Worm (Caenorhabditis elegans) whole organism, L4 larva: ENCODE results near the gene Y43F8B.23.

ENCODE experiments used
- aha-1 ChIP-seq: fragments of 150-350 bp; peaks from one replicate; lab custom pipeline; 2014; ENCODE audit warnings: missing biosample characterization, missing genetic modification characterization
- duxl-1 ChIP-seq: sonication (generic microtip); optimal IDR thresholded peaks from 2 replicates; lab custom pipeline; 2016; ENCODE audit warnings: mild to moderate bottlenecking, missing genetic modification characterization, moderate library complexity, missing compliant biosample characterization; ENCODE audit not compliant: poor library complexity
- jun-1 ChIP-seq: fragments of 150-350 bp; optimal IDR thresholded peaks from 2 replicates; lab custom pipeline; 2014; ENCODE audit warnings: missing biosample characterization, missing genetic modification reagents, missing genetic modification characterization
- madf-9 ChIP-seq: fragments of 200-800 bp; sonication (Bioruptor generic); conservative IDR thresholded peaks from 2 replicates; pipeline ENCODE4 v1.3.6; 2022; ENCODE audit warnings: missing genetic modification reagents, missing genetic modification characterization, missing compliant biosample characterization
- skn-1 ChIP-seq: fragments of 150-350 bp; optimal IDR thresholded peaks from 2 replicates; lab custom pipeline; 2014; ENCODE audit warnings: missing biosample characterization, missing genetic modification characterization
- snpc-4 ChIP-seq: fragments of 150-350 bp; optimal IDR thresholded peaks from 2 replicates; lab custom pipeline; 2014; ENCODE audit warnings: missing biosample characterization, missing genetic modification characterization
- unc-62 ChIP-seq, 3 experiments: fragments of 150-350 bp in 1 of 3; sonication (generic microtip); optimal IDR thresholded peaks in 2 of 3; peaks in 1 of 3; 1 replicate in 1 of 3; 2 replicates in 2 of 3; lab custom pipeline; 2014 to 2017; ENCODE audit warnings: missing biosample characterization in 3 of 3, missing genetic modification characterization in 3 of 3, missing genetic modification reagents in 3 of 3, missing genotype in 1 of 3
- zip-2 ChIP-seq: fragments of 150-350 bp; optimal IDR thresholded peaks from 2 replicates; lab custom pipeline; 2014; ENCODE audit warnings: missing biosample characterization, missing genetic modification characterization
- ztf-11 ChIP-seq: fragments of 150-350 bp; optimal IDR thresholded peaks from 2 replicates; lab custom pipeline; 2014; ENCODE audit warnings: missing biosample characterization, missing genetic modification characterization

ce11 chrV:19497087-19497486, 29.6 kb upstream of the Y43F8B.23 start:
- TF ChIP-seq unc-62 (GFP tag; optimal IDR thresholded peaks at IDR 0.05 in 1 of 2; lab: Kevin White, UChicago) (no peak), unc-62 (tag; optimal IDR thresholded peaks at IDR 0.05; lab: Kevin White, UChicago) (no peak), snpc-4 (no peak), aha-1 (tag; lab: Kevin White, UChicago) (peak; percentile 2), madf-9 (GFP tag; lab: Robert Waterston, UW) (no peak), zip-2 (no peak), duxl-1 (tag; lab: Kevin White, UChicago) (no peak), jun-1 (no peak), skn-1 (tag; lab: Kevin White, UChicago) (no peak), ztf-11 (tag; lab: Kevin White, UChicago) (no peak)
